Fruit fly (Drosophila melanogaster) whole organism, embryonic: ENCODE results near the gene MsrA.
A peak's percentile ranks its signal among the peaks of the same experiment; 100 is the strongest.

ENCODE experiments used
- Awh ChIP-seq: fragments of 200-800 bp; sonication (Bioruptor generic); IDR thresholded peaks from 2 replicates; pipeline ENCODE4, ENCODE4 v1.3.6; 2022; ENCODE audit warnings: missing biosample characterization, missing genetic modification characterization
- Bgb ChIP-seq: fragments of 200-800 bp; sonication (Bioruptor generic); IDR thresholded peaks from 2 replicates; pipeline ENCODE4 v1.3.6; 2022; ENCODE audit warnings: missing biosample characterization, missing genetic modification characterization; ENCODE audit not compliant: partially characterized antibody
- Blimp-1 ChIP-seq: fragments of 200-800 bp; sonication (Bioruptor generic); optimal IDR thresholded peaks from 3 replicates; lab custom pipeline; 2018; ENCODE audit warnings: missing biosample characterization, missing genetic modification characterization, mild to moderate bottlenecking, moderate library complexity, missing genetic modification reagents
- CG11560 ChIP-seq: fragments of 200-800 bp; sonication (Bioruptor generic); IDR thresholded peaks from 3 replicates; pipeline ENCODE4 v1.3.6; 2022; ENCODE audit warnings: missing biosample characterization, missing genetic modification characterization
- CG13123 ChIP-seq: fragments of 200-800 bp; sonication (Bioruptor generic); optimal IDR thresholded peaks from 2 replicates; lab custom pipeline; 2016; ENCODE audit warnings: missing biosample characterization, missing genetic modification characterization
- CG13287 ChIP-seq: fragments of 200-800 bp; sonication (Bioruptor generic); IDR thresholded peaks from 2 replicates; pipeline ENCODE4 v1.3.6; 2022; ENCODE audit warnings: missing biosample characterization, missing genetic modification characterization; ENCODE audit not compliant: partially characterized antibody
- CG14860 ChIP-seq: fragments of 200-800 bp; sonication (Bioruptor generic); IDR thresholded peaks from 3 replicates; pipeline ENCODE4 v1.3.6; 2022; ENCODE audit warnings: missing biosample characterization, missing genetic modification characterization; ENCODE audit not compliant: partially characterized antibody
- CG17186 ChIP-seq: fragments of 200-800 bp; sonication (Bioruptor generic); optimal IDR thresholded peaks from 3 replicates; lab custom pipeline; 2017; ENCODE audit warnings: missing biosample characterization, missing genetic modification reagents, missing genetic modification characterization
- CG17328 ChIP-seq: fragments of 200-800 bp; sonication (Bioruptor generic); IDR thresholded peaks from 2 replicates; pipeline ENCODE4 v1.3.6; 2022; ENCODE audit warnings: missing biosample characterization, missing genetic modification characterization
- CG17568 ChIP-seq: fragments of 200-800 bp; sonication (Bioruptor generic); optimal IDR thresholded peaks from 2 replicates; lab custom pipeline; 2018; ENCODE audit warnings: missing biosample characterization, mild to moderate bottlenecking, missing genetic modification characterization, moderate library complexity
- CG2116 ChIP-seq: fragments of 200-800 bp; sonication (Bioruptor generic); optimal IDR thresholded peaks from 3 replicates; lab custom pipeline; 2018; ENCODE audit warnings: missing biosample characterization, mild to moderate bottlenecking, missing genetic modification characterization
- CG30403 ChIP-seq: fragments of 200-800 bp; sonication (Bioruptor generic); optimal IDR thresholded peaks from 3 replicates; lab custom pipeline; 2016; ENCODE audit warnings: missing biosample characterization, missing genetic modification characterization
- CG3163 ChIP-seq: fragments of 200-800 bp; sonication (Bioruptor generic); optimal IDR thresholded peaks from 3 replicates; lab custom pipeline; 2016; ENCODE audit warnings: missing biosample characterization, missing genetic modification characterization
- CG34224 ChIP-seq: fragments of 200-800 bp; sonication (Bioruptor generic); IDR thresholded peaks from 3 replicates; pipeline ENCODE4 v1.3.6; 2022; ENCODE audit warnings: missing biosample characterization, missing genetic modification characterization; ENCODE audit not compliant: partially characterized antibody
- CG6791 ChIP-seq: fragments of 200-800 bp; sonication (Bioruptor generic); IDR thresholded peaks from 3 replicates; pipeline ENCODE4 v1.3.6; 2022; ENCODE audit warnings: missing biosample characterization, missing genetic modification characterization; ENCODE audit not compliant: partially characterized antibody
- CG6813 ChIP-seq: fragments of 200-800 bp; sonication (Bioruptor generic); optimal IDR thresholded peaks from 2 replicates; lab custom pipeline; 2017; ENCODE audit warnings: missing biosample characterization, missing genetic modification characterization, mild to moderate bottlenecking, moderate library complexity, missing genetic modification reagents
- CG7839 ChIP-seq: fragments of 200-800 bp; sonication (Bioruptor generic); optimal IDR thresholded peaks from 3 replicates; lab custom pipeline; 2018; ENCODE audit warnings: missing biosample characterization, mild to moderate bottlenecking, missing genetic modification characterization, moderate library complexity
- CG9215 ChIP-seq: fragments of 200-800 bp; sonication (Bioruptor generic); IDR thresholded peaks from 2 replicates; pipeline ENCODE4 v1.3.6; 2022; ENCODE audit warnings: missing biosample characterization, missing genetic modification characterization
- Dbx ChIP-seq: fragments of 200-800 bp; sonication (Bioruptor generic); IDR thresholded peaks from 3 replicates; pipeline ENCODE4 v1.3.6; 2022; ENCODE audit warnings: missing biosample characterization, missing genetic modification characterization
- Dll ChIP-seq: fragments of 200-800 bp; sonication (Bioruptor generic); IDR thresholded peaks from 4 replicates; pipeline ENCODE4 v1.3.6; 2022; ENCODE audit warnings: missing biosample characterization, missing genetic modification characterization; ENCODE audit not compliant: partially characterized antibody
- Doc3 ChIP-seq: fragments of 200-800 bp; sonication (Bioruptor generic); IDR thresholded peaks from 3 replicates; pipeline ENCODE4 v1.3.6; 2022; ENCODE audit warnings: missing biosample characterization, missing genetic modification characterization; ENCODE audit not compliant: partially characterized antibody
- Eip74EF ChIP-seq, 2 experiments: fragments of 200-800 bp in 1 of 2; fragments of >200 bp in 1 of 2; sonication (Bioruptor generic) in 1 of 2; optimal IDR thresholded peaks; 2 replicates each; lab custom pipeline; 2017 to 2019; ENCODE audit warnings: missing biosample characterization in 2 of 2, missing genetic modification characterization in 2 of 2, mild to moderate bottlenecking in 1 of 2, moderate library complexity in 1 of 2
- Ets97D ChIP-seq: fragments of 200-800 bp; sonication (Bioruptor generic); optimal IDR thresholded peaks from 3 replicates; lab custom pipeline; 2016; ENCODE audit warnings: missing biosample characterization, missing genetic modification characterization
- Ptx1 ChIP-seq: fragments of 200-800 bp; sonication (Bioruptor generic); IDR thresholded peaks from 2 replicates; pipeline ENCODE4 v1.3.6; 2022; ENCODE audit warnings: missing biosample characterization, missing genetic modification characterization
- Side ChIP-seq: fragments of 200-800 bp; sonication (Bioruptor generic); optimal IDR thresholded peaks from 2 replicates; lab custom pipeline; 2016; ENCODE audit warnings: missing biosample characterization, missing genetic modification characterization
- Sin3A ChIP-seq: fragments of >200 bp; optimal IDR thresholded peaks from 2 replicates; lab custom pipeline; 2018
- Six4 ChIP-seq: fragments of 200-800 bp; sonication (Bioruptor generic); optimal IDR thresholded peaks from 2 replicates; lab custom pipeline; 2016; ENCODE audit warnings: missing biosample characterization, missing genetic modification characterization
- Stat92E ChIP-seq, 3 experiments: fragments of >200 bp in 2 of 3; fragments of 200-800 bp in 1 of 3; sonication (Bioruptor generic) in 1 of 3; optimal IDR thresholded peaks; 2 replicates each; lab custom pipeline; 2017 to 2019; ENCODE audit warnings: missing biosample characterization in 3 of 3, missing genetic modification characterization in 3 of 3, mild to moderate bottlenecking in 1 of 3, moderate library complexity in 1 of 3
- ash1 ChIP-seq: fragments of 200-800 bp; sonication (Bioruptor generic); optimal IDR thresholded peaks from 2 replicates; lab custom pipeline; 2018; ENCODE audit warnings: missing biosample characterization, mild to moderate bottlenecking, missing genetic modification characterization
- chinmo ChIP-seq: fragments of 200-800 bp; sonication (Bioruptor generic); IDR thresholded peaks from 4 replicates; pipeline ENCODE4 v1.3.6; 2022; ENCODE audit warnings: missing biosample characterization, missing genetic modification characterization; ENCODE audit not compliant: partially characterized antibody
- crp ChIP-seq, 2 experiments: fragments of 200-800 bp; sonication (Bioruptor generic); optimal IDR thresholded peaks; 2 replicates in 1 of 2; 3 replicates in 1 of 2; lab custom pipeline; 2017; ENCODE audit warnings: missing biosample characterization in 2 of 2, missing genetic modification characterization in 2 of 2, mild to moderate bottlenecking in 1 of 2, moderate library complexity in 1 of 2
- fd3F ChIP-seq: fragments of 200-800 bp; sonication (Bioruptor generic); optimal IDR thresholded peaks from 2 replicates; lab custom pipeline; 2018; ENCODE audit warnings: missing biosample characterization, mild to moderate bottlenecking, missing genetic modification characterization, moderate library complexity
- fd64A ChIP-seq: fragments of 200-800 bp; sonication (Bioruptor generic); optimal IDR thresholded peaks from 3 replicates; lab custom pipeline; 2018; ENCODE audit warnings: missing biosample characterization, mild to moderate bottlenecking, missing genetic modification characterization
- gcm2 ChIP-seq: fragments of 200-800 bp; sonication (Bioruptor generic); optimal IDR thresholded peaks from 2 replicates; lab custom pipeline; 2016; ENCODE audit warnings: missing biosample characterization, missing genetic modification characterization
- knrl ChIP-seq: fragments of 200-800 bp; sonication (Bioruptor generic); IDR thresholded peaks from 3 replicates; pipeline ENCODE4 v1.3.6; 2022; ENCODE audit warnings: missing biosample characterization, missing genetic modification characterization; ENCODE audit not compliant: partially characterized antibody
- lab ChIP-seq: fragments of 200-800 bp; sonication (Bioruptor generic); optimal IDR thresholded peaks from 3 replicates; lab custom pipeline; 2017; ENCODE audit warnings: missing biosample characterization, missing genetic modification characterization, mild to moderate bottlenecking, moderate library complexity, missing genetic modification reagents
- lbe ChIP-seq: fragments of 200-800 bp; sonication (Bioruptor generic); optimal IDR thresholded peaks from 2 replicates; lab custom pipeline; 2016; ENCODE audit warnings: missing biosample characterization, mild to moderate bottlenecking, missing genetic modification characterization
- nau ChIP-seq: fragments of 200-800 bp; sonication (Bioruptor generic); optimal IDR thresholded peaks from 3 replicates; lab custom pipeline; 2017; ENCODE audit warnings: missing biosample characterization, mild to moderate bottlenecking, missing genetic modification characterization, missing genetic modification reagents
- pb ChIP-seq: fragments of 200-800 bp; sonication (Bioruptor generic); optimal IDR thresholded peaks from 3 replicates; lab custom pipeline; 2016; ENCODE audit warnings: missing biosample characterization, missing genetic modification characterization
- sima ChIP-seq: fragments of 200-800 bp; sonication (Bioruptor generic); optimal IDR thresholded peaks from 2 replicates; lab custom pipeline; 2016; ENCODE audit warnings: missing biosample characterization, missing genetic modification characterization
- sqz ChIP-seq: fragments of 200-800 bp; sonication (Bioruptor generic); optimal IDR thresholded peaks from 3 replicates; lab custom pipeline; 2018; ENCODE audit warnings: missing biosample characterization, mild to moderate bottlenecking, missing genetic modification characterization
- stc ChIP-seq: fragments of 200-800 bp; sonication (Bioruptor generic); IDR thresholded peaks from 2 replicates; pipeline ENCODE4 v1.3.6; 2022; ENCODE audit warnings: missing biosample characterization, missing genetic modification characterization
- stwl ChIP-seq: fragments of 200-800 bp; sonication (Bioruptor generic); optimal IDR thresholded peaks from 3 replicates; lab custom pipeline; 2018; ENCODE audit warnings: missing biosample characterization, mild to moderate bottlenecking, missing genetic modification characterization, moderate library complexity
- trem ChIP-seq: fragments of 200-800 bp; optimal IDR thresholded peaks from 3 replicates; lab custom pipeline; 2019; ENCODE audit warnings: missing biosample characterization, mild to moderate bottlenecking, missing genetic modification characterization, moderate library complexity
- twi ChIP-seq: fragments of 200-800 bp; optimal IDR thresholded peaks from 2 replicates; lab custom pipeline; 2019; ENCODE audit warnings: missing biosample characterization, mild to moderate bottlenecking, missing genetic modification characterization, moderate library complexity
- usp ChIP-seq: fragments of >200 bp; optimal IDR thresholded peaks from 2 replicates; lab custom pipeline; 2017; ENCODE audit warnings: missing biosample characterization, missing genetic modification characterization
- vnd ChIP-seq: fragments of 200-800 bp; sonication (Bioruptor generic); IDR thresholded peaks from 3 replicates; pipeline ENCODE4 v1.3.6; 2022; ENCODE audit warnings: missing biosample characterization, missing genetic modification characterization; ENCODE audit not compliant: partially characterized antibody

The MsrA gene

DNA sequence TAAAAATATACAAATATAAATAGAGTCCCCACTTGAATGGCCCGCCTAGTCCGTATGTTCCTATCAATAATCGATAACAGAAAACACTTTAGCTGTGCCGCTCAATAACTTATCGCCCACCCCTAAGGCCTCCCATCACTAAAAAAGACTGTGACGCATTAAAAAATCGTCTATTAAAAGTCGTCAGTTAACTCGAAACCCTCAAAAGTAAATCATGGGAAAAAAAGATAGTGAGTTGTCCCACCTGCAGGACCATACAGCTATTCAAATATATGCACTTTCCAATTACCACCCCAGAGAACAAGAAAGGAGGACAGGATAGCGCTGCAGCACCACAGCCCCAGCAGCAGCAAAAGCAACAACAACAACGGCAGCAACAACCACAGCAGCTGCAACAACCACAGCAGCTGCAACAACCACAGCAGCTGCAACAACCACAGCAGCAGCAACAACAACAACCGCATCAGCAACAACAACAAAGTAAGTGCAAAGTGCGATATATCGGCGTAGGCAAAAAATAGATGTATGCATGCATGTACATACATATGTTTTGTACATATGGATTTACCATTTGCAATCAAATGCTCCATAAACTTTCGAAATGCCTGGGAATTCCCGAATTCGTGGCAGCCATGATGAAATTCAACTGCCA is 43.3 kb downstream of the MsrA start, which contains the start of gene AGO2 (continued):
- TF ChIP-seq Dbx (GFP tag; lab: Robert Waterston, UW) (0 out of 3 replicates have a peak, but pooled peaks have one; percentile 34), CG13287 (peak; percentile 80), stc (GFP tag; lab: Robert Waterston, UW) (no peak), Six4 (GFP tag; lab: Kevin White, UChicago) (peak; percentile 17), CG14860 (GFP tag; lab: Robert Waterston, UW) (peak; percentile 59; the same call in 2 of the 3 replicates), lab (GFP tag; lab: Kevin White, UChicago) (no peak), Ptx1 (GFP tag; lab: Robert Waterston, UW) (no peak), trem (tag; lab: Kevin White, UChicago) (peak; percentile 66), lbe (GFP tag; lab: Kevin White, UChicago) (peak; percentile 43), Stat92E (GFP tag; optimal IDR thresholded peaks at IDR 0.05; lab: Kevin White, UChicago) (peak in 1 of 3 experiments; percentile 78), fd3F (no peak), twi (tag; lab: Kevin White, UChicago) (peak; percentile 53), Doc3 (GFP tag; lab: Robert Waterston, UW) (peak; percentile 45; the same call in 1 of the 3 replicates), sima (GFP tag; lab: Kevin White, UChicago) (no peak), pb (GFP tag; lab: Kevin White, UChicago) (peak; percentile 39), knrl (GFP tag; lab: Robert Waterston, UW) (peak; percentile 52; the same call in 2 of the 3 replicates), CG17186 (GFP tag; lab: Kevin White, UChicago) (peak; percentile 66), CG34224 (GFP tag; lab: Robert Waterston, UW) (peak; percentile 83), Ets97D (GFP tag; lab: Kevin White, UChicago) (peak; percentile 17), Side (GFP tag; lab: Kevin White, UChicago) (peak; percentile 51), Bgb (GFP tag; lab: Robert Waterston, UW) (peak; percentile 82), CG3163 (peak; percentile 32), CG7839 (no peak), vnd (GFP tag; lab: Robert Waterston, UW) (peak; percentile 62; the same call in 1 of the 3 replicates), Dll (GFP tag; lab: Robert Waterston, UW) (peak; percentile 73), CG6791 (GFP tag; lab: Robert Waterston, UW) (peak; percentile 70; the same call in 1 of the 3 replicates), CG2116 (GFP tag; lab: Kevin White, UChicago) (peak; percentile 91), ash1 (no peak), CG17328 (GFP tag; lab: Robert Waterston, UW) (no peak), gcm2 (GFP tag; lab: Kevin White, UChicago) (no peak), Blimp-1 (no peak), crp (GFP tag; optimal IDR thresholded peaks at IDR 0.05; lab: Kevin White, UChicago) (peak in 1 of 2 experiments; percentile 26), CG6813 (GFP tag; lab: Kevin White, UChicago) (no peak), Eip74EF (GFP tag; optimal IDR thresholded peaks at IDR 0.05; lab: Kevin White, UChicago) (peak in 1 of 2 experiments; percentile 29), chinmo (GFP tag; lab: Robert Waterston, UW) (peak; percentile 95; the same call in 2 of the 4 replicates), CG13123 (GFP tag; lab: Kevin White, UChicago) (no peak), sqz (GFP tag; lab: Kevin White, UChicago) (no peak), usp (no peak), nau (GFP tag; lab: Kevin White, UChicago) (peak; percentile 46), Awh (GFP tag; lab: Robert Waterston, UW) (no peak), CG30403 (peak; percentile 21), CG11560 (no peak), Sin3A (lab: Kevin White, UChicago) (peak; percentile 59), CG17568 (GFP tag; lab: Kevin White, UChicago) (peak; percentile 61), CG9215 (no peak), stwl (peak; percentile 55), fd64A (GFP tag; lab: Kevin White, UChicago) (no peak)
